Fruit fly (Drosophila melanogaster) whole organism, wandering third instar larva: ENCODE data around the gene CG13847.
A peak's percentile ranks its signal among the peaks of the same experiment; 100 is the strongest.

ENCODE experiments used
- Abd-B ChIP-seq: fragments of >200 bp; optimal IDR thresholded peaks from 2 replicates; lab custom pipeline; 2017; ENCODE audit warnings: missing biosample characterization, missing genetic modification characterization
- CG32264 ChIP-seq: fragments of 200-800 bp; sonication (Bioruptor generic); optimal IDR thresholded peaks from 2 replicates; lab custom pipeline; 2016; ENCODE audit warnings: missing biosample characterization, missing genetic modification characterization
- CG9705 ChIP-seq: fragments of 200-800 bp; sonication (Bioruptor generic); optimal IDR thresholded peaks from 2 replicates; lab custom pipeline; 2018; ENCODE audit warnings: missing biosample characterization, mild to moderate bottlenecking, missing genetic modification characterization
- CrebA ChIP-seq: fragments of 200-800 bp; sonication (Bioruptor generic); optimal IDR thresholded peaks from 2 replicates; lab custom pipeline; 2016; ENCODE audit warnings: missing biosample characterization, mild to moderate bottlenecking, missing genetic modification characterization, borderline replicate concordance
- Dfd ChIP-seq: fragments of >200 bp; optimal IDR thresholded peaks from 2 replicates; lab custom pipeline; 2017; ENCODE audit warnings: missing biosample characterization, missing genetic modification characterization
- Dif ChIP-seq: fragments of 200-275, 200-300 bp; sonication (Bioruptor generic); optimal IDR thresholded peaks from 2 replicates; lab custom pipeline; 2018; ENCODE audit warnings: missing biosample characterization, missing genetic modification characterization; ENCODE audit not compliant: partially characterized antibody
- GATAd ChIP-seq: sonication (Bioruptor generic); optimal IDR thresholded peaks from 2 replicates; lab custom pipeline; 2016; ENCODE audit warnings: missing biosample characterization, missing genetic modification characterization
- HLH106 ChIP-seq: fragments of 200-800 bp; optimal IDR thresholded peaks from 3 replicates; lab custom pipeline; 2019; ENCODE audit warnings: missing biosample characterization, mild to moderate bottlenecking, missing genetic modification characterization, moderate library complexity
- Hnf4 ChIP-seq: fragments of 200-800 bp; sonication (Bioruptor generic); optimal IDR thresholded peaks from 2 replicates; lab custom pipeline; 2016; ENCODE audit warnings: missing biosample characterization, mild to moderate bottlenecking, missing genetic modification characterization
- Hr78 ChIP-seq: fragments of >200 bp; optimal IDR thresholded peaks from 2 replicates; lab custom pipeline; 2017; ENCODE audit warnings: missing biosample characterization, missing genetic modification characterization
- Hr83 ChIP-seq: fragments of 200-300 bp; sonication (Bioruptor generic); optimal IDR thresholded peaks from 2 replicates; lab custom pipeline; 2016; ENCODE audit warnings: missing biosample characterization, mild to moderate bottlenecking, missing genetic modification characterization, moderate library complexity; ENCODE audit not compliant: poor library complexity, severe bottlenecking
- Jra ChIP-seq: sonication (Bioruptor generic); optimal IDR thresholded peaks from 2 replicates; lab custom pipeline; 2016; ENCODE audit warnings: missing biosample characterization, missing genetic modification characterization
- Mio ChIP-seq: sonication (Bioruptor generic); optimal IDR thresholded peaks from 2 replicates; lab custom pipeline; 2016; ENCODE audit warnings: missing biosample characterization, missing genetic modification characterization
- Myc ChIP-seq: fragments of >200 bp; optimal IDR thresholded peaks from 2 replicates; lab custom pipeline; 2017
- N ChIP-seq: fragments of >200 bp; optimal IDR thresholded peaks from 2 replicates; lab custom pipeline; 2018; ENCODE audit warnings: missing biosample characterization, missing external identifiers, missing genetic modification characterization
- OdsH ChIP-seq: fragments of 200-800 bp; sonication (Bioruptor generic); optimal IDR thresholded peaks from 2 replicates; lab custom pipeline; 2016; ENCODE audit warnings: missing biosample characterization, mild to moderate bottlenecking, missing genetic modification characterization
- Rel ChIP-seq, 2 experiments: fragments of 200-800 bp; sonication (Bioruptor generic) in 1 of 2; optimal IDR thresholded peaks; 2 replicates in 1 of 2; 3 replicates in 1 of 2; lab custom pipeline; 2016 to 2019; ENCODE audit warnings: mild to moderate bottlenecking in 2 of 2, missing biosample characterization in 2 of 2, missing genetic modification characterization in 2 of 2, moderate library complexity in 1 of 2
- Sp1 ChIP-seq: fragments of 200-800 bp; sonication (Bioruptor generic); optimal IDR thresholded peaks from 3 replicates; lab custom pipeline; 2019; ENCODE audit warnings: missing biosample characterization, mild to moderate bottlenecking, missing genetic modification characterization, moderate library complexity
- Vsx2 ChIP-seq: fragments of 200-300, 225-300 bp; sonication (Bioruptor generic); optimal IDR thresholded peaks from 2 replicates; lab custom pipeline; 2018; ENCODE audit warnings: missing biosample characterization, missing genetic modification characterization; ENCODE audit not compliant: partially characterized antibody
- br ChIP-seq: fragments of 200-800 bp; sonication (Bioruptor generic); optimal IDR thresholded peaks from 2 replicates; lab custom pipeline; 2016; ENCODE audit warnings: missing biosample characterization, missing genetic modification characterization
- brk ChIP-seq: fragments of 200-800 bp; sonication (Bioruptor generic); optimal IDR thresholded peaks from 2 replicates; lab custom pipeline; 2016; ENCODE audit warnings: missing biosample characterization, mild to moderate bottlenecking, missing genetic modification characterization
- dl ChIP-seq, 2 experiments: fragments of 175-275, 200-275 bp in 1 of 2; fragments of 200-275 bp in 1 of 2; sonication (Bioruptor generic); optimal IDR thresholded peaks; lab custom pipeline; 2018; ENCODE audit warnings: mild to moderate bottlenecking in 2 of 2, missing biosample characterization in 2 of 2, missing genetic modification characterization in 2 of 2, moderate library complexity in 2 of 2; ENCODE audit not compliant: partially characterized antibody in 2 of 2, insufficient read depth in 1 of 2
- dmrt93B ChIP-seq: fragments of 200-800 bp; sonication (Bioruptor generic); optimal IDR thresholded peaks from 2 replicates; lab custom pipeline; 2018; ENCODE audit warnings: missing biosample characterization, mild to moderate bottlenecking, missing genetic modification characterization
- dsf ChIP-seq: sonication (Bioruptor generic); optimal IDR thresholded peaks from 2 replicates; lab custom pipeline; 2016; ENCODE audit warnings: missing biosample characterization, missing genetic modification characterization, borderline replicate concordance
- ey ChIP-seq: fragments of 200-800 bp; sonication (Bioruptor generic); optimal IDR thresholded peaks from 2 replicates; lab custom pipeline; 2016; ENCODE audit warnings: missing biosample characterization, missing genetic modification characterization
- foxo ChIP-seq, 2 experiments: fragments of 200-800 bp; sonication (Bioruptor generic); optimal IDR thresholded peaks; 2 replicates in 1 of 2; 3 replicates in 1 of 2; lab custom pipeline; 2016 to 2017; ENCODE audit warnings: missing biosample characterization in 2 of 2, missing genetic modification characterization in 2 of 2
- fru ChIP-seq: fragments of 200-800 bp; sonication (Bioruptor generic); optimal IDR thresholded peaks from 3 replicates; lab custom pipeline; 2016; ENCODE audit warnings: missing biosample characterization, mild to moderate bottlenecking, missing genetic modification characterization
- h ChIP-seq: fragments of 200-800 bp; sonication (Bioruptor generic); optimal IDR thresholded peaks from 3 replicates; lab custom pipeline; 2016; ENCODE audit warnings: missing biosample characterization, mild to moderate bottlenecking, missing genetic modification characterization
- jim ChIP-seq: fragments of 175-275, 200-325 bp; sonication (Bioruptor generic); optimal IDR thresholded peaks from 2 replicates; lab custom pipeline; 2016; ENCODE audit warnings: missing biosample characterization, mild to moderate bottlenecking, missing genetic modification characterization
- lola ChIP-seq: fragments of >200 bp; optimal IDR thresholded peaks from 2 replicates; lab custom pipeline; 2017; ENCODE audit warnings: missing biosample characterization, missing genetic modification characterization
- pan ChIP-seq: fragments of >200 bp; optimal IDR thresholded peaks from 2 replicates; lab custom pipeline; 2017
- psq ChIP-seq: fragments of 200-800 bp; sonication (Bioruptor generic); optimal IDR thresholded peaks from 3 replicates; lab custom pipeline; 2017; ENCODE audit warnings: missing biosample characterization, mild to moderate bottlenecking, missing genetic modification characterization, moderate library complexity
- rgr ChIP-seq: fragments of 200-800 bp; sonication (Bioruptor generic); optimal IDR thresholded peaks from 3 replicates; lab custom pipeline; 2016; ENCODE audit warnings: missing biosample characterization, mild to moderate bottlenecking, missing genetic modification characterization
- sage ChIP-seq: fragments of 200-800 bp; sonication (Bioruptor generic); optimal IDR thresholded peaks from 2 replicates; lab custom pipeline; 2016; ENCODE audit warnings: missing biosample characterization, mild to moderate bottlenecking, missing genetic modification characterization
- sv ChIP-seq: fragments of 200-800 bp; sonication (Bioruptor generic); optimal IDR thresholded peaks from 3 replicates; lab custom pipeline; 2016; ENCODE audit warnings: missing biosample characterization, missing genetic modification characterization
- tai ChIP-seq: sonication (Bioruptor generic); optimal IDR thresholded peaks from 2 replicates; lab custom pipeline; 2016; ENCODE audit warnings: missing biosample characterization, missing genetic modification characterization
- usp ChIP-seq: fragments of >200 bp; optimal IDR thresholded peaks from 2 replicates; lab custom pipeline; 2017; ENCODE audit warnings: missing biosample characterization, missing genetic modification characterization
- woc ChIP-seq: sonication (Bioruptor generic); optimal IDR thresholded peaks from 2 replicates; lab custom pipeline; 2016; ENCODE audit warnings: missing biosample characterization, mild to moderate bottlenecking, missing genetic modification characterization

CG13847 gene

dm6 chr3R:22411879-22412587, 23.9 kb downstream of the CG13847 start:
- TF ChIP-seq woc (GFP tag; lab: Kevin White, UChicago) (no peak), OdsH (peak; percentile 59), dmrt93B (GFP tag; lab: Kevin White, UChicago) (no peak), rgr (GFP tag; lab: Kevin White, UChicago) (peak; percentile 59), Hr78 (GFP tag; lab: Kevin White, UChicago) (no peak), psq (GFP tag; lab: Kevin White, UChicago) (no peak), GATAd (GFP tag; lab: Kevin White, UChicago) (no peak), fru (GFP tag; lab: Kevin White, UChicago) (peak; percentile 43), sv (GFP tag; lab: Kevin White, UChicago) (no peak), usp (GFP tag; lab: Kevin White, UChicago) (no peak), sage (GFP tag; lab: Kevin White, UChicago) (peak; percentile 23), Sp1 (peak; percentile 34), jim (GFP tag; lab: Kevin White, UChicago) (no peak), Mio (GFP tag; lab: Kevin White, UChicago) (no peak), Jra (GFP tag; lab: Kevin White, UChicago) (no peak), Vsx2 (GFP tag; lab: Kevin White, UChicago) (no peak), br (peak; percentile 49), HLH106 (no peak), CG9705 (GFP tag; lab: Kevin White, UChicago) (no peak), Hnf4 (peak; percentile 58), N (GFP tag; lab: Kevin White, UChicago) (no peak), h (GFP tag; lab: Kevin White, UChicago) (peak; percentile 57), foxo (GFP tag; optimal IDR thresholded peaks at IDR 0.05; lab: Kevin White, UChicago) (peak in 1 of 2 experiments; percentile 12), pan (lab: Kevin White, UChicago) (no peak), lola (GFP tag; lab: Kevin White, UChicago) (no peak), Dif (GFP tag; lab: Kevin White, UChicago) (no peak), dsf (GFP tag; lab: Kevin White, UChicago) (no peak), Myc (lab: Kevin White, UChicago) (no peak), Rel (GFP tag; optimal IDR thresholded peaks at IDR 0.05; lab: Kevin White, UChicago) (no peak), Rel (tag; optimal IDR thresholded peaks at IDR 0.05; lab: Kevin White, UChicago) (peak; percentile 33), Abd-B (GFP tag; lab: Kevin White, UChicago) (no peak), Hr83 (GFP tag; lab: Kevin White, UChicago) (peak; percentile 91), CrebA (GFP tag; lab: Kevin White, UChicago) (no peak), CG32264 (GFP tag; lab: Kevin White, UChicago) (no peak)

- TF ChIP-seq dsf (GFP tag; lab: Kevin White, UChicago), result peak; percentile 67
- TF ChIP-seq Sp1, result peak; percentile 75
- TF ChIP-seq pan (lab: Kevin White, UChicago), result no peak
- no peak for TF ChIP-seq lola (GFP tag; lab: Kevin White, UChicago)
- TF ChIP-seq OdsH, result peak; percentile 76
- no peak for TF ChIP-seq usp (GFP tag; lab: Kevin White, UChicago)
- no peak for TF ChIP-seq Abd-B (GFP tag; lab: Kevin White, UChicago)
- TF ChIP-seq sv (GFP tag; lab: Kevin White, UChicago), result peak; percentile 79
- TF ChIP-seq Hr83 (GFP tag; lab: Kevin White, UChicago), result peak; percentile 59
- TF ChIP-seq Hnf4, result peak; percentile 86
- TF ChIP-seq CG9705 (GFP tag; lab: Kevin White, UChicago), result peak; percentile 59
- TF ChIP-seq CG32264 (GFP tag; lab: Kevin White, UChicago), result peak; percentile 3
- peak; percentile 99 for TF ChIP-seq Myc (lab: Kevin White, UChicago)
- peak; percentile 41 for TF ChIP-seq GATAd (GFP tag; lab: Kevin White, UChicago)
- peak; percentile 86 for TF ChIP-seq h (GFP tag; lab: Kevin White, UChicago)
- peak; percentile 38 for TF ChIP-seq Mio (GFP tag; lab: Kevin White, UChicago)
- TF ChIP-seq Dif (GFP tag; lab: Kevin White, UChicago), result no peak
- TF ChIP-seq brk (GFP tag; lab: Kevin White, UChicago), result no peak
- peak; percentile 86 for TF ChIP-seq fru (GFP tag; lab: Kevin White, UChicago)
- TF ChIP-seq br, result peak; percentile 77
- TF ChIP-seq dmrt93B (GFP tag; lab: Kevin White, UChicago), result peak; percentile 80
- TF ChIP-seq Vsx2 (GFP tag; lab: Kevin White, UChicago), result no peak
- TF ChIP-seq psq (GFP tag; lab: Kevin White, UChicago), result peak; percentile 77
- no peak for TF ChIP-seq Hr78 (GFP tag; lab: Kevin White, UChicago)
- TF ChIP-seq foxo (GFP tag; optimal IDR thresholded peaks at IDR 0.05; lab: Kevin White, UChicago), result peak in 1 of 2 experiments; percentile 85
- no peak for TF ChIP-seq N (GFP tag; lab: Kevin White, UChicago)
- TF ChIP-seq jim (GFP tag; lab: Kevin White, UChicago), result no peak
- peak; percentile 75 for TF ChIP-seq ey (GFP tag; lab: Kevin White, UChicago)
- peak; percentile 80 for TF ChIP-seq rgr (GFP tag; lab: Kevin White, UChicago)
- no peak for TF ChIP-seq dl (GFP tag; optimal IDR thresholded peaks at IDR 0.05; lab: Kevin White, UChicago; ENCODE audit: insufficient read depth in 1 of 2, partially characterized antibody in 2 of 2)
- no peak for TF ChIP-seq Rel (GFP tag; optimal IDR thresholded peaks at IDR 0.05; lab: Kevin White, UChicago)
- TF ChIP-seq Rel (tag; optimal IDR thresholded peaks at IDR 0.05; lab: Kevin White, UChicago), result peak; percentile 48
- peak; percentile 44 for TF ChIP-seq sage (GFP tag; lab: Kevin White, UChicago)
- TF ChIP-seq tai (GFP tag; lab: Kevin White, UChicago), result no peak
- peak; percentile 94 for TF ChIP-seq woc (GFP tag; lab: Kevin White, UChicago)
- peak; percentile 74 for TF ChIP-seq HLH106
- no peak for TF ChIP-seq CrebA (GFP tag; lab: Kevin White, UChicago)
- TF ChIP-seq Dfd (GFP tag; lab: Kevin White, UChicago), result no peak
Observed at dm6 chr3R:22410537-22411360, 25.2 kb downstream of the CG13847 start, which contains the start of the genes CG13850 and lqfR. TSS of gene CG13850 (minus strand) at chr3R:22410915. TSS of gene lqfR (plus strand) at chr3R:22411301.
